Worm (Caenorhabditis elegans) whole organism, L4/young adult: ENCODE data around the gene Y69A2AR.51.

Source experiments
- W03F9.2 ChIP-seq: fragments of 150-350 bp; optimal IDR thresholded peaks from 2 replicates; lab custom pipeline; 2014; ENCODE audit warnings: missing biosample characterization, missing genetic modification characterization
- dao-5 ChIP-seq: sonication (generic microtip); optimal IDR thresholded peaks from 2 replicates; lab custom pipeline; 2016; ENCODE audit warnings: missing genotype, missing genetic modification characterization, moderate library complexity, missing compliant biosample characterization
- him-1 ChIP-seq: sonication (generic microtip); optimal IDR thresholded peaks from 2 replicates; lab custom pipeline; 2016; ENCODE audit warnings: missing genotype, missing genetic modification reagents, missing genetic modification characterization, missing compliant biosample characterization

DNA sequence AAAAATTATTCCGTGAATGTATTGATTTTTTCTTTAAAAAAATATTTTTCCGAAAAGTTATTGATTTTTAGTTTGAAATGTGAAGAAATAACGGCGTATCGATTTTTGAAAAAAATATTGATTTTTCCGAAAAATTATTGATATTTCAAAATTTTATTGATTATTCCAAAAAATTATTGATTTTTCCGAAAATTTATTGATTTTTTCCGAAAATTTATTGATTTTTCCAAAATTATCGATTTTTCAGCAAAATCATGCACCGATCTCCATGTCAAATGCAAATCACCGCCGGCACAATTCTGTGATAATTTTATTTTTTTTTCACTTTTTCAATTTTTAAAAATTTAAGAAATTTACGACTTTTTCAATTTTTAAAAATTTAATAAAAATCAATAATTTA, 22.7 kb upstream of the Y69A2AR.51 start:
- TF ChIP-seq W03F9.2 (tag; lab: Kevin White, UChicago) (no peak), him-1 (no peak), dao-5 (tag; lab: Kevin White, UChicago) (no peak)
